Fruit fly (Drosophila melanogaster) whole organism, wandering third instar larva: ENCODE measurements around the gene CG6592.

Experiments
- Abd-B ChIP-seq: fragments of >200 bp; optimal IDR thresholded peaks from 2 replicates; lab custom pipeline; 2017; ENCODE audit warnings: missing biosample characterization, missing genetic modification characterization
- CG32264 ChIP-seq: fragments of 200-800 bp; sonication (Bioruptor generic); optimal IDR thresholded peaks from 2 replicates; lab custom pipeline; 2016; ENCODE audit warnings: missing biosample characterization, missing genetic modification characterization
- CrebA ChIP-seq: fragments of 200-800 bp; sonication (Bioruptor generic); optimal IDR thresholded peaks from 2 replicates; lab custom pipeline; 2016; ENCODE audit warnings: missing biosample characterization, mild to moderate bottlenecking, missing genetic modification characterization, borderline replicate concordance
- Dfd ChIP-seq: fragments of >200 bp; optimal IDR thresholded peaks from 2 replicates; lab custom pipeline; 2017; ENCODE audit warnings: missing biosample characterization, missing genetic modification characterization
- Dif ChIP-seq: fragments of 200-275, 200-300 bp; sonication (Bioruptor generic); optimal IDR thresholded peaks from 2 replicates; lab custom pipeline; 2018; ENCODE audit warnings: missing biosample characterization, missing genetic modification characterization; ENCODE audit not compliant: partially characterized antibody
- Hnf4 ChIP-seq: fragments of 200-800 bp; sonication (Bioruptor generic); optimal IDR thresholded peaks from 2 replicates; lab custom pipeline; 2016; ENCODE audit warnings: missing biosample characterization, mild to moderate bottlenecking, missing genetic modification characterization
- Hr78 ChIP-seq: fragments of >200 bp; optimal IDR thresholded peaks from 2 replicates; lab custom pipeline; 2017; ENCODE audit warnings: missing biosample characterization, missing genetic modification characterization
- Hr83 ChIP-seq: fragments of 200-300 bp; sonication (Bioruptor generic); optimal IDR thresholded peaks from 2 replicates; lab custom pipeline; 2016; ENCODE audit warnings: missing biosample characterization, mild to moderate bottlenecking, missing genetic modification characterization, moderate library complexity; ENCODE audit not compliant: poor library complexity, severe bottlenecking
- Jra ChIP-seq: sonication (Bioruptor generic); optimal IDR thresholded peaks from 2 replicates; lab custom pipeline; 2016; ENCODE audit warnings: missing biosample characterization, missing genetic modification characterization
- Mio ChIP-seq: sonication (Bioruptor generic); optimal IDR thresholded peaks from 2 replicates; lab custom pipeline; 2016; ENCODE audit warnings: missing biosample characterization, missing genetic modification characterization
- Myc ChIP-seq: fragments of >200 bp; optimal IDR thresholded peaks from 2 replicates; lab custom pipeline; 2017
- N ChIP-seq: fragments of >200 bp; optimal IDR thresholded peaks from 2 replicates; lab custom pipeline; 2018; ENCODE audit warnings: missing biosample characterization, missing external identifiers, missing genetic modification characterization
- Rel ChIP-seq, 2 experiments: fragments of 200-800 bp; sonication (Bioruptor generic) in 1 of 2; optimal IDR thresholded peaks; 2 replicates in 1 of 2; 3 replicates in 1 of 2; lab custom pipeline; 2016 to 2019; ENCODE audit warnings: mild to moderate bottlenecking in 2 of 2, missing biosample characterization in 2 of 2, missing genetic modification characterization in 2 of 2, moderate library complexity in 1 of 2
- Sp1 ChIP-seq: fragments of 200-800 bp; sonication (Bioruptor generic); optimal IDR thresholded peaks from 3 replicates; lab custom pipeline; 2019; ENCODE audit warnings: missing biosample characterization, mild to moderate bottlenecking, missing genetic modification characterization, moderate library complexity
- Vsx2 ChIP-seq: fragments of 200-300, 225-300 bp; sonication (Bioruptor generic); optimal IDR thresholded peaks from 2 replicates; lab custom pipeline; 2018; ENCODE audit warnings: missing biosample characterization, missing genetic modification characterization; ENCODE audit not compliant: partially characterized antibody
- br ChIP-seq: fragments of 200-800 bp; sonication (Bioruptor generic); optimal IDR thresholded peaks from 2 replicates; lab custom pipeline; 2016; ENCODE audit warnings: missing biosample characterization, missing genetic modification characterization
- brk ChIP-seq: fragments of 200-800 bp; sonication (Bioruptor generic); optimal IDR thresholded peaks from 2 replicates; lab custom pipeline; 2016; ENCODE audit warnings: missing biosample characterization, mild to moderate bottlenecking, missing genetic modification characterization
- dl ChIP-seq, 2 experiments: fragments of 175-275, 200-275 bp in 1 of 2; fragments of 200-275 bp in 1 of 2; sonication (Bioruptor generic); optimal IDR thresholded peaks; lab custom pipeline; 2018; ENCODE audit warnings: mild to moderate bottlenecking in 2 of 2, missing biosample characterization in 2 of 2, missing genetic modification characterization in 2 of 2, moderate library complexity in 2 of 2; ENCODE audit not compliant: partially characterized antibody in 2 of 2, insufficient read depth in 1 of 2
- dmrt93B ChIP-seq: fragments of 200-800 bp; sonication (Bioruptor generic); optimal IDR thresholded peaks from 2 replicates; lab custom pipeline; 2018; ENCODE audit warnings: missing biosample characterization, mild to moderate bottlenecking, missing genetic modification characterization
- dsf ChIP-seq: sonication (Bioruptor generic); optimal IDR thresholded peaks from 2 replicates; lab custom pipeline; 2016; ENCODE audit warnings: missing biosample characterization, missing genetic modification characterization, borderline replicate concordance
- foxo ChIP-seq, 2 experiments: fragments of 200-800 bp; sonication (Bioruptor generic); optimal IDR thresholded peaks; 2 replicates in 1 of 2; 3 replicates in 1 of 2; lab custom pipeline; 2016 to 2017; ENCODE audit warnings: missing biosample characterization in 2 of 2, missing genetic modification characterization in 2 of 2
- fru ChIP-seq: fragments of 200-800 bp; sonication (Bioruptor generic); optimal IDR thresholded peaks from 3 replicates; lab custom pipeline; 2016; ENCODE audit warnings: missing biosample characterization, mild to moderate bottlenecking, missing genetic modification characterization
- h ChIP-seq: fragments of 200-800 bp; sonication (Bioruptor generic); optimal IDR thresholded peaks from 3 replicates; lab custom pipeline; 2016; ENCODE audit warnings: missing biosample characterization, mild to moderate bottlenecking, missing genetic modification characterization
- jim ChIP-seq: fragments of 175-275, 200-325 bp; sonication (Bioruptor generic); optimal IDR thresholded peaks from 2 replicates; lab custom pipeline; 2016; ENCODE audit warnings: missing biosample characterization, mild to moderate bottlenecking, missing genetic modification characterization
- lola ChIP-seq: fragments of >200 bp; optimal IDR thresholded peaks from 2 replicates; lab custom pipeline; 2017; ENCODE audit warnings: missing biosample characterization, missing genetic modification characterization
- pan ChIP-seq: fragments of >200 bp; optimal IDR thresholded peaks from 2 replicates; lab custom pipeline; 2017
- rgr ChIP-seq: fragments of 200-800 bp; sonication (Bioruptor generic); optimal IDR thresholded peaks from 3 replicates; lab custom pipeline; 2016; ENCODE audit warnings: missing biosample characterization, mild to moderate bottlenecking, missing genetic modification characterization
- sage ChIP-seq: fragments of 200-800 bp; sonication (Bioruptor generic); optimal IDR thresholded peaks from 2 replicates; lab custom pipeline; 2016; ENCODE audit warnings: missing biosample characterization, mild to moderate bottlenecking, missing genetic modification characterization
- tai ChIP-seq: sonication (Bioruptor generic); optimal IDR thresholded peaks from 2 replicates; lab custom pipeline; 2016; ENCODE audit warnings: missing biosample characterization, missing genetic modification characterization
- usp ChIP-seq: fragments of >200 bp; optimal IDR thresholded peaks from 2 replicates; lab custom pipeline; 2017; ENCODE audit warnings: missing biosample characterization, missing genetic modification characterization
- woc ChIP-seq: sonication (Bioruptor generic); optimal IDR thresholded peaks from 2 replicates; lab custom pipeline; 2016; ENCODE audit warnings: missing biosample characterization, mild to moderate bottlenecking, missing genetic modification characterization

Gene CG6592

dm6 chr3L:6103658-6104057 is 44.2 kb downstream of the CG6592 start:
- TF ChIP-seq Dif (GFP tag; lab: Kevin White, UChicago), result no peak
- TF ChIP-seq CrebA (GFP tag; lab: Kevin White, UChicago), result no peak
- TF ChIP-seq foxo (GFP tag; optimal IDR thresholded peaks at IDR 0.05; lab: Kevin White, UChicago), result no peak
- no peak for TF ChIP-seq dl (GFP tag; optimal IDR thresholded peaks at IDR 0.05; lab: Kevin White, UChicago; ENCODE audit: insufficient read depth in 1 of 2, partially characterized antibody in 2 of 2)
- TF ChIP-seq Hr78 (GFP tag; lab: Kevin White, UChicago), result no peak
- no peak for TF ChIP-seq N (GFP tag; lab: Kevin White, UChicago)
- TF ChIP-seq Rel (GFP tag; optimal IDR thresholded peaks at IDR 0.05; lab: Kevin White, UChicago), result no peak
- TF ChIP-seq Rel (tag; optimal IDR thresholded peaks at IDR 0.05; lab: Kevin White, UChicago), result no peak
- TF ChIP-seq Abd-B (GFP tag; lab: Kevin White, UChicago), result no peak
- TF ChIP-seq h (GFP tag; lab: Kevin White, UChicago), result no peak
- TF ChIP-seq tai (GFP tag; lab: Kevin White, UChicago), result no peak
- TF ChIP-seq usp (GFP tag; lab: Kevin White, UChicago), result no peak
- TF ChIP-seq Hnf4, result no peak

- TF ChIP-seq lola (GFP tag; lab: Kevin White, UChicago), result no peak
- TF ChIP-seq Vsx2 (GFP tag; lab: Kevin White, UChicago), result no peak
- no peak for TF ChIP-seq rgr
- no peak for TF ChIP-seq pan (lab: Kevin White, UChicago)
- TF ChIP-seq Dif (GFP tag; lab: Kevin White, UChicago), result no peak
- no peak for TF ChIP-seq Jra (GFP tag; lab: Kevin White, UChicago)
- TF ChIP-seq dl (GFP tag; optimal IDR thresholded peaks at IDR 0.05; lab: Kevin White, UChicago; ENCODE audit: insufficient read depth in 1 of 2, partially characterized antibody in 2 of 2), result no peak
- TF ChIP-seq brk (GFP tag; lab: Kevin White, UChicago), result no peak
- TF ChIP-seq Abd-B (GFP tag; lab: Kevin White, UChicago), result no peak
- no peak for TF ChIP-seq tai (GFP tag; lab: Kevin White, UChicago)
- TF ChIP-seq usp (GFP tag; lab: Kevin White, UChicago), result no peak
- TF ChIP-seq Mio, result no peak
- no peak for TF ChIP-seq dsf (GFP tag; lab: Kevin White, UChicago)
Measured at dm6 chr3L:6104551-6104950, 45.1 kb downstream of the CG6592 start.

dm6 chr3L:6105435-6105834 is 46.0 kb downstream of the CG6592 start:
- no peak for TF ChIP-seq rgr
- no peak for TF ChIP-seq Myc
- no peak for TF ChIP-seq tai (GFP tag; lab: Kevin White, UChicago)
- no peak for TF ChIP-seq sage (GFP tag; lab: Kevin White, UChicago)
- TF ChIP-seq Rel (GFP tag; optimal IDR thresholded peaks at IDR 0.05; lab: Kevin White, UChicago), result no peak
- no peak for TF ChIP-seq Rel (tag; optimal IDR thresholded peaks at IDR 0.05; lab: Kevin White, UChicago)
- TF ChIP-seq Sp1 (GFP tag; lab: Kevin White, UChicago), result no peak
- no peak for TF ChIP-seq br
- TF ChIP-seq dmrt93B, result no peak
- no peak for TF ChIP-seq CG32264 (GFP tag; lab: Kevin White, UChicago)
- TF ChIP-seq Mio, result no peak
- no peak for TF ChIP-seq lola (GFP tag; lab: Kevin White, UChicago)
- TF ChIP-seq fru (GFP tag; lab: Kevin White, UChicago), result no peak
- TF ChIP-seq pan (lab: Kevin White, UChicago), result no peak
- no peak for TF ChIP-seq woc (GFP tag; lab: Kevin White, UChicago)

dm6 chr3L:6106717-6107116 is 47.3 kb downstream of the CG6592 start:
- TF ChIP-seq lola (GFP tag; lab: Kevin White, UChicago), result no peak
- TF ChIP-seq pan (lab: Kevin White, UChicago), result no peak
- no peak for TF ChIP-seq Abd-B (GFP tag; lab: Kevin White, UChicago)
- TF ChIP-seq, all 38 proteins: peak for 0

dm6 chr3L:6108264-6109060 is 49.0 kb downstream of the CG6592 start:
- TF ChIP-seq dsf (GFP tag; lab: Kevin White, UChicago), result no peak
- TF ChIP-seq Dfd (GFP tag; lab: Kevin White, UChicago), result no peak
- no peak for TF ChIP-seq usp (GFP tag; lab: Kevin White, UChicago)
- no peak for TF ChIP-seq jim (GFP tag; lab: Kevin White, UChicago)
- TF ChIP-seq tai (GFP tag; lab: Kevin White, UChicago), result no peak
- no peak for TF ChIP-seq lola (GFP tag; lab: Kevin White, UChicago)
- no peak for TF ChIP-seq Hr83 (GFP tag; lab: Kevin White, UChicago)
- no peak for TF ChIP-seq dmrt93B
- TF ChIP-seq, all 38 proteins: peak for 0
